Worm (Caenorhabditis elegans) whole organism, late embryonic: Measurements from ENCODE around the gene M02D8.5.

Experiments
- K02D7.2 ChIP-seq: sonication (generic microtip); optimal IDR thresholded peaks from 2 replicates; lab custom pipeline; 2017; ENCODE audit warnings: mild to moderate bottlenecking, missing genetic modification characterization, missing compliant biosample characterization
- ceh-31 ChIP-seq: sonication (generic microtip); optimal IDR thresholded peaks from 2 replicates; lab custom pipeline; 2016; ENCODE audit warnings: missing genetic modification characterization, missing compliant biosample characterization
- ceh-48 ChIP-seq: sonication (generic microtip); optimal IDR thresholded peaks from 2 replicates; lab custom pipeline; 2016; ENCODE audit warnings: missing genetic modification characterization, inconsistent platforms, missing compliant biosample characterization
- ceh-9 ChIP-seq: sonication (generic microtip); optimal IDR thresholded peaks from 2 replicates; lab custom pipeline; 2016; ENCODE audit warnings: mild to moderate bottlenecking, missing genetic modification characterization, inconsistent platforms, missing compliant biosample characterization
- dmd-4 ChIP-seq: sonication (generic microtip); optimal IDR thresholded peaks from 2 replicates; lab custom pipeline; 2016; ENCODE audit warnings: borderline replicate concordance, missing genetic modification characterization, missing compliant biosample characterization
- elt-2 ChIP-seq: sonication (generic microtip); optimal IDR thresholded peaks from 2 replicates; lab custom pipeline; 2016; ENCODE audit warnings: missing genetic modification reagents, missing genetic modification characterization, missing compliant biosample characterization
- ets-4 ChIP-seq: sonication (generic microtip); optimal IDR thresholded peaks from 2 replicates; lab custom pipeline; 2016; ENCODE audit warnings: missing genetic modification characterization, missing compliant biosample characterization
- hlh-13 ChIP-seq: fragments of 200-800 bp; sonication (Bioruptor generic); optimal IDR thresholded peaks from 2 replicates; lab custom pipeline; 2018; ENCODE audit warnings: mild to moderate bottlenecking, missing genetic modification characterization, missing compliant biosample characterization
- hlh-30 ChIP-seq: sonication (generic microtip); optimal IDR thresholded peaks from 2 replicates; lab custom pipeline; 2017; ENCODE audit warnings: antibody characterized with exemption, missing genetic modification characterization, missing compliant biosample characterization; ENCODE audit not compliant: insufficient read depth
- nfya-1 ChIP-seq: sonication (generic microtip); optimal IDR thresholded peaks from 2 replicates; lab custom pipeline; 2017; ENCODE audit warnings: missing genetic modification characterization, mild to moderate bottlenecking, missing compliant biosample characterization, antibody characterized with exemption, moderate library complexity
- nhr-11 ChIP-seq: fragments of 150-350 bp; optimal IDR thresholded peaks from 2 replicates; lab custom pipeline; 2014; ENCODE audit warnings: missing biosample characterization, missing genetic modification characterization
- pax-1 ChIP-seq: fragments of 150-350 bp; optimal IDR thresholded peaks from 2 replicates; lab custom pipeline; 2014; ENCODE audit warnings: missing biosample characterization, missing genetic modification characterization
- pha-4 ChIP-seq: fragments of 150-350 bp; optimal IDR thresholded peaks from 2 replicates; lab custom pipeline; 2018; ENCODE audit warnings: missing biosample characterization, missing genetic modification reagents, missing genetic modification characterization
- unc-55 ChIP-seq: sonication (generic microtip); optimal IDR thresholded peaks from 2 replicates; lab custom pipeline; 2017; ENCODE audit warnings: missing biosample characterization, missing genetic modification reagents, missing genetic modification characterization

DNA sequence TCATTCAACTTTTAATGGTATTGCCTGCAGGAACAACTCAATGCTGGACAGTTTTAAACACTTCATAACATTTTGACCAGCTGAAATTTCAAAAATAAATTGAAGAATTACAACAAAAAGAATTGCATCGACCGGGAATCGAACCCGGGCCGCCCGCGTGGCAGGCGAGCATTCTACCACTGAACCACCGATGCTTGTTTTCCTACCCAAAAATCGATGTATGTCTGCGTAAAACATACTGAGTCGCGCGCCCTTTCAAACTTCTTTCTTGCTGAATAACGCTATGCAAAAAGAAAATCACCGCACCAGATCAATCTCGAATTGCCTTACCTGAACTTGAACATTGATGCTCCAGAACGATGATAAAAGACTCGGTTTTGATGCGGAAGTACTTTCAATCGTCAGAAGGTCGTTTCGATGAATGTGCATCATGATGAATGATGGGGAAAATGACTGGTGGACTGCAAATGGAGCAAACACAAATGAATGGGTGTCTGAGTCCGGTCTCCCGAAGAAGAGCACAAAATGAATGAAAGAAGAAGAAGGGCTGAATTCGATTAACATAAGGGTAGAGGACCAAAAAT is 35.4 kb upstream of the M02D8.5 start, which contains the start of gene R04E5.7:
- TF ChIP-seq nfya-1 (tag; lab: Kevin White, UChicago) (no peak), nhr-11 (no peak), dmd-4 (tag; lab: Kevin White, UChicago) (no peak), ceh-31 (tag; lab: Kevin White, UChicago) (no peak), pha-4 (tag; lab: Kevin White, UChicago) (no peak), ceh-9 (tag; lab: Kevin White, UChicago) (no peak), K02D7.2 (tag; lab: Kevin White, UChicago) (no peak), ets-4 (no peak), elt-2 (tag; lab: Kevin White, UChicago) (no peak), hlh-30 (tag; lab: Kevin White, UChicago) (no peak), hlh-13 (GFP tag; lab: Kevin White, UChicago) (no peak), ceh-48 (no peak), unc-55 (GFP tag; lab: Kevin White, UChicago) (no peak), pax-1 (tag; lab: Kevin White, UChicago) (no peak)
